Worm (Caenorhabditis elegans) whole organism, dauer: Measurements from ENCODE around the gene ced-7.

Source experiments
- unc-62 ChIP-seq: sonication (generic microtip); optimal IDR thresholded peaks from 2 replicates; lab custom pipeline; 2017; ENCODE audit warnings: missing biosample characterization, missing genetic modification reagents, missing genetic modification characterization

Gene ced-7

ce11 chrIII:9598168-9598567, 18.3 kb upstream of the ced-7 start, which contains the start of gene F58A4.1:
Gene F58A4.1 (plus strand): TSS chrIII:9598468.
- TF ChIP-seq unc-62 (GFP tag; lab: Kevin White, UChicago) = no peak

- no peak for TF ChIP-seq unc-62 (GFP tag; lab: Kevin White, UChicago)
Measured at ce11 chrIII:9597044-9597443, 17.2 kb upstream of the ced-7 start, which contains the start of gene C48B4.12. Gene C48B4.12 (plus strand): TSS chrIII:9597344.

ce11 chrIII:9595563-9595962, 15.7 kb upstream of the ced-7 start, which contains the start of gene rom-2:
Gene rom-2 (minus strand): TSS chrIII:9595663.
- no peak for TF ChIP-seq unc-62 (GFP tag; lab: Kevin White, UChicago)

ce11 chrIII:9592118-9592517, 12.2 kb upstream of the ced-7 start, which contains the start of gene acox-1.5:
Gene acox-1.5 (minus strand): TSS chrIII:9592192.
- TF ChIP-seq unc-62 (GFP tag; lab: Kevin White, UChicago) = no peak

ce11 chrIII:9590212-9590611, 10.3 kb upstream of the ced-7 start:
- no peak for TF ChIP-seq unc-62 (GFP tag; lab: Kevin White, UChicago)

- TF ChIP-seq unc-62 (GFP tag; lab: Kevin White, UChicago) = no peak
Measured at ce11 chrIII:9585314-9585713, 5.4 kb upstream of the ced-7 start.

- TF ChIP-seq unc-62 (GFP tag; lab: Kevin White, UChicago) = no peak
Measured at ce11 chrIII:9583224-9583623, 3.3 kb upstream of the ced-7 start.

- TF ChIP-seq unc-62 (GFP tag; lab: Kevin White, UChicago) = no peak
Measured at ce11 chrIII:9582240-9582639, 2.4 kb upstream of the ced-7 start, which contains the start of gene C48B4.3. Gene C48B4.3 (minus strand): TSS chrIII:9582388.

- no peak for TF ChIP-seq unc-62 (GFP tag; lab: Kevin White, UChicago)
Measured at ce11 chrIII:9570869-9571268, 9.0 kb downstream of the ced-7 start.

ce11 chrIII:9568451-9568850, 11.4 kb downstream of the ced-7 start, which contains the start of gene C48B4.13:
Gene C48B4.13 (plus strand): TSS chrIII:9568751.
- no peak for TF ChIP-seq unc-62 (GFP tag; lab: Kevin White, UChicago)

- TF ChIP-seq unc-62 (GFP tag; lab: Kevin White, UChicago) = no peak
Measured at ce11 chrIII:9565973-9566372, 13.9 kb downstream of the ced-7 start, which contains the start of gene C48B4.11. Gene C48B4.11 (minus strand): TSS chrIII:9566115.

- no peak for TF ChIP-seq unc-62 (GFP tag; lab: Kevin White, UChicago)
Measured at ce11 chrIII:9564410-9564809, 15.5 kb downstream of the ced-7 start, which contains the start of gene C48B4.10. Gene C48B4.10 (minus strand): TSS chrIII:9564510.

ce11 chrIII:9563235-9563634, 16.7 kb downstream of the ced-7 start, which contains the start of gene C48B4.9:
Gene C48B4.9 (minus strand): TSS chrIII:9563335.
- TF ChIP-seq unc-62 (GFP tag; lab: Kevin White, UChicago) = no peak

- TF ChIP-seq unc-62 (GFP tag; lab: Kevin White, UChicago) = no peak
Measured at ce11 chrIII:9561158-9561557, 18.7 kb downstream of the ced-7 start, which contains the start of gene C48B4.8. Gene C48B4.8 (minus strand): TSS chrIII:9561258.

ce11 chrIII:9559381-9559881, 20.5 kb downstream of the ced-7 start, which contains the start of gene C48B4.7:
Gene C48B4.7 (minus strand): TSS chrIII:9559431.
- TF ChIP-seq unc-62 (GFP tag; lab: Kevin White, UChicago) = no peak

- no peak for TF ChIP-seq unc-62 (GFP tag; lab: Kevin White, UChicago)
Measured at ce11 chrIII:9558463-9558862, 21.4 kb downstream of the ced-7 start, which contains the start of gene C48B4.6. Gene C48B4.6 (minus strand): TSS chrIII:9558563.

ce11 chrIII:9556300-9556699, 23.6 kb downstream of the ced-7 start, which contains the start of gene ZK1098.11:
Gene ZK1098.11 (plus strand): TSS chrIII:9556600.
- no peak for TF ChIP-seq unc-62 (GFP tag; lab: Kevin White, UChicago)
